Fruit fly (Drosophila melanogaster): ENCODE results near the gene Obp69a.
A peak's percentile ranks its signal among the peaks of the same experiment; 100 is the strongest.

Obp69a gene

DNA sequence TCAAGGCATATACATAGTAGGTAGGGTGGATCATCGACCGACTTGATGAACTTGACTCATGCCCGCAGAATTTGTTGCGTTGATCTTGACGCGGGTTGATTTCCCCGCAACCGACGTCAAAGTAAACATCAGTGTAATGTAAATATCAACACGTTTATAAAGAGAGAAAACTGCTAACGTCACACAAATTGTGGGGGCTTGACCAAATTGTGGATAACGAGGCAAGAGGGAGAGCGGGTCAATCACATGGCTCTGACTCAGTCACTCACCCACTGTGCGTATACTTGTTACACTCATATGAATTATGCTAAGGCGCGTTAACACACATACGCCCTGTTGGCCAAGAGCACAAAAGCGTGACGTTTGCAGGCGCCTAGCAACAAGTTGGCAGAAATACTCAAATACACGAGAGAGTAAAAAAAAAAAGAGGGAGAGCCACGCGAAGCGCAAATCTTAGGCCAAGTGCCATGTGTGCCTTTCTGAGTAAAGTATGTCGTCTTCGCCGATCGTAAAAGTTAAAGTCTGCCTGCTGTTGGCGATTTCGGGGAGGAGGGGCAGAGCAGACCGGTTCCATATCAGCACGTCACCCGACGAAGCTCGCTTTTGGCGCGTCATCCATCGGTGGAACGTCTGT lies 11.1 kb downstream of the Obp69a start (continued):
- peak; percentile 28 for TF ChIP-seq CG11504 (tag; optimal IDR thresholded peaks at IDR 0.05)
- peak; percentile 71 for TF ChIP-seq Nf-YC (tag; optimal IDR thresholded peaks at IDR 0.05)
- no peak for TF ChIP-seq Tbp (GFP tag; optimal IDR thresholded peaks at IDR 0.05)
- peak; percentile 52; the same call in 1 of the 2 replicates for TF ChIP-seq peb (GFP tag; IDR thresholded peaks at IDR 0.05)
- TF ChIP-seq CG6765 (GFP tag; optimal IDR thresholded peaks at IDR 0.05): peak; percentile 93
- no peak for TF ChIP-seq CG8478 (optimal IDR thresholded peaks at IDR 0.05)
- peak; percentile 76 for TF ChIP-seq tap (tag; optimal IDR thresholded peaks at IDR 0.05)
- no peak for TF ChIP-seq CG42726 (GFP tag; IDR thresholded peaks at IDR 0.05; ENCODE audit: partially characterized antibody)
- TF ChIP-seq Ets65A (GFP tag): peak; percentile 95
- peak; percentile 43 for TF ChIP-seq sisA (GFP tag; IDR thresholded peaks at IDR 0.05)
- peak; percentile 95 for TF ChIP-seq Dbx (GFP tag; IDR thresholded peaks at IDR 0.05)
- TF ChIP-seq Ada2b (GFP tag; IDR thresholded peaks at IDR 0.05): peak; percentile 78
- TF ChIP-seq NfI (GFP tag; optimal IDR thresholded peaks at IDR 0.05): peak; percentile 87
- peak; percentile 97 for TF ChIP-seq sr (GFP tag; IDR thresholded peaks at IDR 0.05)
- no peak for TF ChIP-seq zen (tag; optimal IDR thresholded peaks at IDR 0.05)
- peak; percentile 89 for TF ChIP-seq tx (GFP tag; optimal IDR thresholded peaks at IDR 0.05)
- peak; percentile 93 for TF ChIP-seq CG4328 (GFP tag; optimal IDR thresholded peaks at IDR 0.05)
- TF ChIP-seq Oaz (GFP tag; IDR thresholded peaks at IDR 0.05): peak; percentile 68
- TF ChIP-seq CG18764 (GFP tag; optimal IDR thresholded peaks at IDR 0.05): peak; percentile 86
- TF ChIP-seq CG15479 (GFP tag; optimal IDR thresholded peaks at IDR 0.05): no peak
- peak in 1 of 2 experiments; percentile 95 for TF ChIP-seq Hr51 (GFP tag; optimal IDR thresholded peaks at IDR 0.05)
- peak; percentile 89 for TF ChIP-seq CG9932 (GFP tag; IDR thresholded peaks at IDR 0.05)
- TF ChIP-seq CG13296 (GFP tag; optimal IDR thresholded peaks at IDR 0.05): peak; percentile 97
- TF ChIP-seq CG8359 (GFP tag; optimal IDR thresholded peaks at IDR 0.05; ENCODE audit: borderline replicate concordance): peak; percentile 46
- peak; percentile 98 for TF ChIP-seq mirr (GFP tag; optimal IDR thresholded peaks at IDR 0.05)
- TF ChIP-seq CG10147 (GFP tag; optimal IDR thresholded peaks at IDR 0.05): peak; percentile 91
- TF ChIP-seq fu2 (GFP tag; optimal IDR thresholded peaks at IDR 0.05): peak; percentile 83
- peak; percentile 92 for TF ChIP-seq MTF-1 (GFP tag; optimal IDR thresholded peaks at IDR 0.05; ENCODE audit: borderline replicate concordance)
- TF ChIP-seq Oli (tag; optimal IDR thresholded peaks at IDR 0.05): no peak
- TF ChIP-seq CG31441 (GFP tag; IDR thresholded peaks at IDR 0.05): no peak; the same call in 1 of the 2 replicates
- peak; percentile 100 for TF ChIP-seq grn (GFP tag; optimal IDR thresholded peaks at IDR 0.05)
- TF ChIP-seq Ets97D (GFP tag; optimal IDR thresholded peaks at IDR 0.05): peak; percentile 65
- TF ChIP-seq TFAM (GFP tag; optimal IDR thresholded peaks at IDR 0.05): no peak
- peak; percentile 94 for TF ChIP-seq CG17359 (tag; optimal IDR thresholded peaks at IDR 0.05)
- TF ChIP-seq CG4730 (GFP tag; IDR thresholded peaks at IDR 0.05): peak; percentile 63
- peak; percentile 62 for TF ChIP-seq Hr3 (GFP tag; optimal IDR thresholded peaks at IDR 0.05)
- TF ChIP-seq aop (GFP tag; IDR thresholded peaks at IDR 0.05): peak; percentile 48; the same call in 1 of the 2 replicates
- TF ChIP-seq CG1792 (GFP tag; optimal IDR thresholded peaks at IDR 0.05): peak; percentile 95
- TF ChIP-seq CTCF (GFP tag; optimal IDR thresholded peaks at IDR 0.05): peak; percentile 58
- TF ChIP-seq CG10431 (GFP tag; optimal IDR thresholded peaks at IDR 0.05): peak; percentile 54
- peak; percentile 85 for TF ChIP-seq Deaf1 (tag; optimal IDR thresholded peaks at IDR 0.05)
- peak; percentile 27 for TF ChIP-seq MESR4 (GFP tag; optimal IDR thresholded peaks at IDR 0.05)
- no peak for TF ChIP-seq HLH4C (GFP tag; IDR thresholded peaks at IDR 0.05; ENCODE audit: partially characterized antibody)
- TF ChIP-seq CG10274 (GFP tag; optimal IDR thresholded peaks at IDR 0.05): peak; percentile 75
- TF ChIP-seq bbx (GFP tag; IDR thresholded peaks at IDR 0.05; ENCODE audit: partially characterized antibody): no peak
- peak; percentile 80 for TF ChIP-seq z (GFP tag; IDR thresholded peaks at IDR 0.05)
- peak; percentile 91 for TF ChIP-seq oc (tag; optimal IDR thresholded peaks at IDR 0.05)
- peak; percentile 52 for TF ChIP-seq D19A (tag; optimal IDR thresholded peaks at IDR 0.05)
- TF ChIP-seq sob (GFP tag; IDR thresholded peaks at IDR 0.05): peak; percentile 95
- no peak for TF ChIP-seq Hr39 (optimal IDR thresholded peaks at IDR 0.05)
- TF ChIP-seq cwo (GFP tag; optimal IDR thresholded peaks at IDR 0.05): peak; percentile 93
